Fruit fly (Drosophila melanogaster) whole organism, embryonic: Measurements from ENCODE around the gene Usp10.

ENCODE experiments used
- Bdp1 ChIP-seq: fragments of 200-800 bp; sonication (Bioruptor generic); optimal IDR thresholded peaks from 3 replicates; lab custom pipeline; 2016; ENCODE audit warnings: missing biosample characterization, missing genetic modification characterization
- C15 ChIP-seq: fragments of 200-800 bp; sonication (Bioruptor generic); IDR thresholded peaks from 3 replicates; pipeline ENCODE4 v1.3.6; 2022; ENCODE audit warnings: missing biosample characterization, missing genetic modification characterization
- CG10147 ChIP-seq: fragments of 200-800 bp; sonication (Bioruptor generic); optimal IDR thresholded peaks from 2 replicates; lab custom pipeline; 2019; ENCODE audit warnings: missing biosample characterization, mild to moderate bottlenecking, missing genetic modification characterization, moderate library complexity
- CG11504 ChIP-seq: fragments of 200-800 bp; sonication (Bioruptor generic); optimal IDR thresholded peaks from 3 replicates; lab custom pipeline; 2019; ENCODE audit warnings: missing biosample characterization, mild to moderate bottlenecking, missing genetic modification characterization, moderate library complexity
- CG12236 ChIP-seq: fragments of 200-800 bp; sonication (Bioruptor generic); optimal IDR thresholded peaks from 2 replicates; lab custom pipeline; 2016; ENCODE audit warnings: missing biosample characterization, missing genetic modification characterization
- CG15073 ChIP-seq: fragments of 200-800 bp; sonication (Bioruptor generic); optimal IDR thresholded peaks from 2 replicates; lab custom pipeline; 2016; ENCODE audit warnings: missing biosample characterization, missing genetic modification characterization
- CG16863 ChIP-seq: fragments of 200-800 bp; sonication (Bioruptor generic); optimal IDR thresholded peaks from 3 replicates; lab custom pipeline; 2016; ENCODE audit warnings: missing biosample characterization, missing genetic modification characterization
- CG17802 ChIP-seq: fragments of 200-800 bp; sonication (Bioruptor generic); optimal IDR thresholded peaks from 2 replicates; lab custom pipeline; 2018; ENCODE audit warnings: missing biosample characterization, mild to moderate bottlenecking, missing genetic modification characterization, moderate library complexity
- CG17829 ChIP-seq: fragments of 200-800 bp; optimal IDR thresholded peaks from 2 replicates; lab custom pipeline; 2019; ENCODE audit warnings: missing biosample characterization, mild to moderate bottlenecking, missing genetic modification characterization, moderate library complexity
- CG31224 ChIP-seq: fragments of 200-800 bp; sonication (Bioruptor generic); IDR thresholded peaks from 2 replicates; pipeline ENCODE4 v1.3.6; 2022; ENCODE audit warnings: missing biosample characterization, missing genetic modification characterization
- CG34422 ChIP-seq: fragments of 200-800 bp; sonication (Bioruptor generic); IDR thresholded peaks from 3 replicates; pipeline ENCODE4 v1.3.6; 2022; ENCODE audit warnings: missing biosample characterization, missing genetic modification characterization
- CG3726 ChIP-seq: fragments of 200-800 bp; sonication (Bioruptor generic); IDR thresholded peaks from 3 replicates; pipeline ENCODE4, ENCODE4 v1.3.6; 2022; ENCODE audit warnings: missing biosample characterization, missing genetic modification characterization
- CG6175 ChIP-seq: fragments of 200-800 bp; sonication (Bioruptor generic); IDR thresholded peaks from 3 replicates; pipeline ENCODE4 v1.3.6; 2022; ENCODE audit warnings: missing biosample characterization, missing genetic modification characterization
- CG7928 ChIP-seq: fragments of 200-800 bp; sonication (Bioruptor generic); optimal IDR thresholded peaks from 2 replicates; lab custom pipeline; 2017; ENCODE audit warnings: missing biosample characterization, mild to moderate bottlenecking, missing genetic modification characterization
- CG7963 ChIP-seq: fragments of 200-800 bp; sonication (Bioruptor generic); IDR thresholded peaks from 3 replicates; pipeline ENCODE4 v1.3.6; 2022; ENCODE audit warnings: missing biosample characterization, missing genetic modification characterization; ENCODE audit not compliant: partially characterized antibody
- CG8765 ChIP-seq: fragments of 200-800 bp; sonication (Bioruptor generic); IDR thresholded peaks from 2 replicates; pipeline ENCODE4 v1.3.6; 2022; ENCODE audit warnings: missing biosample characterization, missing genetic modification characterization
- CG9932 ChIP-seq: fragments of 200-800 bp; sonication (Bioruptor generic); IDR thresholded peaks from 2 replicates; pipeline ENCODE4 v1.3.6; 2022; ENCODE audit warnings: missing biosample characterization, missing genetic modification characterization
- CHES-1-like ChIP-seq: fragments of 200-800 bp; sonication (Bioruptor generic); optimal IDR thresholded peaks from 2 replicates; lab custom pipeline; 2016; ENCODE audit warnings: missing biosample characterization, missing genetic modification characterization
- D ChIP-seq, 2 experiments: fragments of 200-800 bp in 1 of 2; fragments of >200 bp in 1 of 2; sonication (Bioruptor generic) in 1 of 2; optimal IDR thresholded peaks; 2 replicates in 1 of 2; 3 replicates in 1 of 2; lab custom pipeline; 2017; ENCODE audit warnings: mild to moderate bottlenecking in 1 of 2, missing biosample characterization in 1 of 2, missing genetic modification characterization in 1 of 2, missing genetic modification reagents in 1 of 2
- Dip2 ChIP-seq: fragments of 200-800 bp; sonication (Bioruptor generic); IDR thresholded peaks from 2 replicates; pipeline ENCODE4 v1.3.6; 2022; ENCODE audit warnings: missing biosample characterization, missing genetic modification characterization
- Dip3 ChIP-seq: fragments of 200-800 bp; sonication (Bioruptor generic); optimal IDR thresholded peaks from 3 replicates; lab custom pipeline; 2016; ENCODE audit warnings: missing biosample characterization, missing genetic modification characterization
- Doc3 ChIP-seq: fragments of 200-800 bp; sonication (Bioruptor generic); IDR thresholded peaks from 3 replicates; pipeline ENCODE4 v1.3.6; 2022; ENCODE audit warnings: missing biosample characterization, missing genetic modification characterization; ENCODE audit not compliant: partially characterized antibody
- ERR ChIP-seq: fragments of 200-800 bp; sonication (Bioruptor generic); optimal IDR thresholded peaks from 2 replicates; lab custom pipeline; 2016; ENCODE audit warnings: missing biosample characterization, missing genetic modification characterization
- Fer1 ChIP-seq: fragments of 200-800 bp; sonication (Bioruptor generic); optimal IDR thresholded peaks from 2 replicates; lab custom pipeline; 2017; ENCODE audit warnings: missing biosample characterization, mild to moderate bottlenecking, missing genetic modification characterization
- Fer2 ChIP-seq: fragments of 200-800 bp; sonication (Bioruptor generic); optimal IDR thresholded peaks from 2 replicates; lab custom pipeline; 2018; ENCODE audit warnings: missing biosample characterization, mild to moderate bottlenecking, missing genetic modification characterization, moderate library complexity
- Fer3 ChIP-seq: fragments of 200-800 bp; sonication (Bioruptor generic); optimal IDR thresholded peaks from 2 replicates; lab custom pipeline; 2018; ENCODE audit warnings: missing biosample characterization, mild to moderate bottlenecking, missing genetic modification characterization, moderate library complexity
- MTF-1 ChIP-seq: fragments of 200-800 bp; sonication (Bioruptor generic); optimal IDR thresholded peaks from 2 replicates; lab custom pipeline; 2018; ENCODE audit warnings: missing biosample characterization, mild to moderate bottlenecking, missing genetic modification characterization, borderline replicate concordance
- Mad ChIP-seq: fragments of 200-800 bp; sonication (Bioruptor generic); optimal IDR thresholded peaks from 2 replicates; lab custom pipeline; 2016; ENCODE audit warnings: missing biosample characterization, missing genetic modification characterization
- Scr ChIP-seq: fragments of 200-800 bp; sonication (Bioruptor generic); IDR thresholded peaks from 2 replicates; pipeline ENCODE4 v1.3.6; 2022; ENCODE audit warnings: missing biosample characterization, missing genetic modification characterization; ENCODE audit not compliant: partially characterized antibody
- Side ChIP-seq: fragments of 200-800 bp; sonication (Bioruptor generic); optimal IDR thresholded peaks from 2 replicates; lab custom pipeline; 2016; ENCODE audit warnings: missing biosample characterization, missing genetic modification characterization
- TFAM ChIP-seq: fragments of 200-800 bp; sonication (Bioruptor generic); optimal IDR thresholded peaks from 2 replicates; lab custom pipeline; 2017; ENCODE audit warnings: missing biosample characterization, missing genetic modification characterization, inconsistent platforms
- Taf1 ChIP-seq: fragments of 200-800 bp; sonication (Bioruptor generic); IDR thresholded peaks from 2 replicates; pipeline ENCODE4 v1.3.6; 2022; ENCODE audit warnings: missing biosample characterization, missing genetic modification characterization
- Vsx1 ChIP-seq: fragments of 200-800 bp; sonication (Bioruptor generic); optimal IDR thresholded peaks from 2 replicates; lab custom pipeline; 2017; ENCODE audit warnings: missing biosample characterization, mild to moderate bottlenecking, missing genetic modification characterization, missing genetic modification reagents
- YL-1 ChIP-seq: fragments of 200-800 bp; sonication (Bioruptor generic); optimal IDR thresholded peaks from 3 replicates; lab custom pipeline; 2017; ENCODE audit warnings: missing biosample characterization, mild to moderate bottlenecking, missing genetic modification characterization
- ase ChIP-seq: fragments of 200-800 bp; sonication (Bioruptor generic); IDR thresholded peaks from 3 replicates; pipeline ENCODE4 v1.3.6; 2022; ENCODE audit warnings: missing biosample characterization, missing genetic modification characterization
- az2 ChIP-seq: fragments of 200-800 bp; sonication (Bioruptor generic); optimal IDR thresholded peaks from 3 replicates; lab custom pipeline; 2016; ENCODE audit warnings: missing biosample characterization, missing genetic modification characterization
- bab2 ChIP-seq: fragments of 200-800 bp; sonication (Bioruptor generic); optimal IDR thresholded peaks from 2 replicates; lab custom pipeline; 2016; ENCODE audit warnings: missing biosample characterization, missing genetic modification characterization
- br ChIP-seq: fragments of >200 bp; optimal IDR thresholded peaks from 2 replicates; lab custom pipeline; 2017
- ci ChIP-seq: fragments of 200-800 bp; sonication (Bioruptor generic); IDR thresholded peaks from 3 replicates; pipeline ENCODE4 v1.3.6; 2022; ENCODE audit warnings: missing biosample characterization, missing genetic modification characterization
- dpn ChIP-seq, 2 experiments: fragments of 200-800 bp; sonication (Bioruptor generic); optimal IDR thresholded peaks; 3 replicates each; lab custom pipeline; 2016; ENCODE audit warnings: missing biosample characterization in 2 of 2, missing genetic modification characterization in 2 of 2
- en ChIP-seq: fragments of 200-800 bp; sonication (Bioruptor generic); optimal IDR thresholded peaks from 2 replicates; lab custom pipeline; 2016; ENCODE audit warnings: missing biosample characterization, missing genetic modification characterization
- gt ChIP-seq: fragments of 200-800 bp; sonication (Bioruptor generic); IDR thresholded peaks from 2 replicates; pipeline ENCODE4 v1.3.6; 2022; ENCODE audit warnings: missing biosample characterization, missing genetic modification characterization
- jing ChIP-seq: fragments of 200-800 bp; sonication (Bioruptor generic); optimal IDR thresholded peaks from 2 replicates; lab custom pipeline; 2018; ENCODE audit warnings: missing biosample characterization, mild to moderate bottlenecking, missing genetic modification characterization
- onecut ChIP-seq: fragments of 200-800 bp; sonication (Bioruptor generic); IDR thresholded peaks from 2 replicates; pipeline ENCODE4 v1.3.6; 2022; ENCODE audit warnings: missing biosample characterization, missing genetic modification characterization
- otp ChIP-seq: fragments of 200-800 bp; sonication (Bioruptor generic); IDR thresholded peaks from 3 replicates; pipeline ENCODE4, ENCODE4 v1.3.6; 2022; ENCODE audit warnings: missing biosample characterization, missing genetic modification characterization
- sob ChIP-seq: fragments of 200-800 bp; sonication (Bioruptor generic); IDR thresholded peaks from 2 replicates; pipeline ENCODE4 v1.3.6; 2022; ENCODE audit warnings: missing biosample characterization, missing genetic modification characterization
- tup ChIP-seq: fragments of 200-800 bp; sonication (Bioruptor generic); optimal IDR thresholded peaks from 2 replicates; lab custom pipeline; 2016; ENCODE audit warnings: missing biosample characterization, mild to moderate bottlenecking, missing genetic modification characterization, moderate library complexity
- yki ChIP-seq: fragments of >200 bp; optimal IDR thresholded peaks from 3 replicates; lab custom pipeline; 2018
- z ChIP-seq: fragments of 200-800 bp; sonication (Bioruptor generic); IDR thresholded peaks from 3 replicates; pipeline ENCODE4 v1.3.6; 2022; ENCODE audit warnings: missing biosample characterization, missing genetic modification characterization

The Usp10 gene

dm6 chr3L:832897-833857 is 38.5 kb upstream of the Usp10 start, which contains the start of gene Sf3b3 (continued):
- TF ChIP-seq z = no peak
- TF ChIP-seq Bdp1 (GFP tag; lab: Kevin White, UChicago) = no peak
- peak; percentile 41; the same call in 1 of the 3 replicates for TF ChIP-seq ci
- no peak; the same call in 1 of the 2 replicates for TF ChIP-seq CG31224 (GFP tag; lab: Robert Waterston, UW)
- peak; percentile 29; the same call in 2 of the 3 replicates for TF ChIP-seq Doc3 (GFP tag; lab: Robert Waterston, UW)
- TF ChIP-seq otp (GFP tag; lab: Robert Waterston, UW) = no peak
- TF ChIP-seq C15 (GFP tag; lab: Robert Waterston, UW) = no peak
- TF ChIP-seq CG7963 (GFP tag; lab: Robert Waterston, UW) = peak; percentile 60; the same call in 1 of the 3 replicates
- TF ChIP-seq az2 (GFP tag; lab: Kevin White, UChicago) = no peak
- no peak for TF ChIP-seq tup (GFP tag; lab: Kevin White, UChicago)
- no peak for TF ChIP-seq CG3726 (GFP tag; lab: Robert Waterston, UW)
- TF ChIP-seq onecut (GFP tag; lab: Robert Waterston, UW) = no peak
- TF ChIP-seq CG6175 (GFP tag; lab: Robert Waterston, UW) = no peak
- peak; percentile 49; the same call in 1 of the 3 replicates for TF ChIP-seq CG34422 (GFP tag; lab: Robert Waterston, UW)
- TF ChIP-seq CG9932 = 0 out of 2 replicates have a peak, but pooled peaks have one; percentile 20
- no peak for TF ChIP-seq CG16863 (GFP tag; lab: Kevin White, UChicago)
- no peak for TF ChIP-seq dpn (GFP tag; optimal IDR thresholded peaks at IDR 0.05; lab: Kevin White, UChicago)
- no peak for TF ChIP-seq MTF-1 (GFP tag; lab: Kevin White, UChicago)
- TF ChIP-seq Scr = peak; percentile 61
- peak; percentile 53 for TF ChIP-seq sob (GFP tag; lab: Robert Waterston, UW)
- TF ChIP-seq Dip2 (GFP tag; lab: Robert Waterston, UW) = no peak
- no peak for TF ChIP-seq Fer3
- no peak for TF ChIP-seq CG11504
- TF ChIP-seq TFAM (GFP tag; lab: Kevin White, UChicago) = no peak
- no peak for TF ChIP-seq CHES-1-like (GFP tag; lab: Kevin White, UChicago)
- TF ChIP-seq D (optimal IDR thresholded peaks at IDR 0.05; lab: Kevin White, UChicago) = no peak
- TF ChIP-seq D (GFP tag; optimal IDR thresholded peaks at IDR 0.05; lab: Kevin White, UChicago) = no peak
- no peak for TF ChIP-seq ERR (GFP tag; lab: Kevin White, UChicago)
- TF ChIP-seq YL-1 (GFP tag; lab: Kevin White, UChicago) = peak; percentile 70
- no peak for TF ChIP-seq Mad (GFP tag; lab: Kevin White, UChicago)
- no peak for TF ChIP-seq en (GFP tag; lab: Kevin White, UChicago)
- TF ChIP-seq yki (lab: Kevin White, UChicago) = no peak
- no peak for TF ChIP-seq jing (GFP tag; lab: Kevin White, UChicago)
- no peak for TF ChIP-seq Side
- no peak for TF ChIP-seq ase (GFP tag; lab: Robert Waterston, UW)
- TF ChIP-seq CG17829 (tag; lab: Kevin White, UChicago) = peak; percentile 42
- no peak for TF ChIP-seq br (lab: Kevin White, UChicago)
- peak; percentile 14 for TF ChIP-seq bab2
- TF ChIP-seq Taf1 (GFP tag; lab: Robert Waterston, UW) = no peak
- no peak for TF ChIP-seq Dip3
- no peak for TF ChIP-seq Fer2
- TF ChIP-seq gt (GFP tag; lab: Robert Waterston, UW) = no peak
- no peak for TF ChIP-seq Vsx1
- no peak for TF ChIP-seq CG15073 (GFP tag; lab: Kevin White, UChicago)
- no peak for TF ChIP-seq CG8765 (GFP tag; lab: Robert Waterston, UW)
- no peak for TF ChIP-seq CG12236
- peak; percentile 43 for TF ChIP-seq Fer1
- TF ChIP-seq CG17802 (tag; lab: Kevin White, UChicago) = peak; percentile 99
- no peak for TF ChIP-seq CG7928 (GFP tag; lab: Kevin White, UChicago)
- TF ChIP-seq CG10147 = no peak
